Fruit fly (Drosophila melanogaster) S2 (cell line): Measurements from ENCODE around the gene aly.

Experiments used
- CG8478 ChIP-seq: fragments of >200 bp; optimal IDR thresholded peaks from 2 replicates; lab custom pipeline; 2018
- CTCF ChIP-seq, 2 experiments: fragments of >200 bp; optimal IDR thresholded peaks; 2 replicates each; lab custom pipeline; 2018

aly gene

DNA sequence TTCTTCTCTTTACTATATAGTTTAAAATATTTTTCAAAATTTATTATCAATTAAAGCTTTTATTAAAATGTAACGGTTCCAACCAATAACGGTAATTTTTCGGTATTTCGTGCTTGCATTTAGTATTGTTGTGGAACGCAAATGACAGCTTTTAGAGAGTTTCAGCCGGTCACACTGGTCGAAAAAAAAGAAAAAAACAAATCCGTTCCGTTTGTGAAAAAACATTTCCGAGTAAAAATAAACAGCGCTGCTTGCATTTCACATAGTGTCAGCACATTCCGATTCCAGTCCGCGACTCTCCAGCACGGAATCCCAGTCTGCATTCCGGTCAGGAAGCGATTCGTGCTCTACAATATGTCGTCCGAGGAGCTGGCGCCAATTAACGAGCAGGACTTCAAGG lies 23.9 kb upstream of the aly start, which contains the start of gene CG32485:
Gene CG32485 (plus strand): TSS at position 139 of the 400 bp plus-strand sequence.
- TF ChIP-seq CTCF (optimal IDR thresholded peaks at IDR 0.05; lab: Kevin White, UChicago), result no peak
- no peak for TF ChIP-seq CG8478 (lab: Kevin White, UChicago)

DNA sequence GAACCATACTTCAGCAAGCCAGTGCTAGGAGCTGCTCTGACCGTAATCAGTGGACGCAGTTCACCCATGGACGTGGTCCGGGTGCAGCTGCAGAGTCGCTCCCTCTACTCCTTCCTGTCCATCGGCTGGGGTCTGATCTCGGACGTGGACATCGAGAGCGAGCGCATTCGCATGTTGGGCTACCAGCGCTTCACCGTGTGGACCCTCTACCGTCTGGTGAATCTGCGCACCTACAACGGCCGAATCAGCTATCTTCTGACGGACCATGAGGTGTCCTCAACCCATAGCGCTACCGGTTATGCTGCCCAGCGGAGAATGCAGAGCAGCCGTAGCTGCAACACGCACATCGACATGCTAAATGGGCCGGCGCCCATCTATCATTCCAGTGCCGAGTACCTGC lies 22.3 kb upstream of the aly start:
- TF ChIP-seq CTCF (optimal IDR thresholded peaks at IDR 0.05; lab: Kevin White, UChicago) (no peak), CG8478 (lab: Kevin White, UChicago) (no peak)

DNA sequence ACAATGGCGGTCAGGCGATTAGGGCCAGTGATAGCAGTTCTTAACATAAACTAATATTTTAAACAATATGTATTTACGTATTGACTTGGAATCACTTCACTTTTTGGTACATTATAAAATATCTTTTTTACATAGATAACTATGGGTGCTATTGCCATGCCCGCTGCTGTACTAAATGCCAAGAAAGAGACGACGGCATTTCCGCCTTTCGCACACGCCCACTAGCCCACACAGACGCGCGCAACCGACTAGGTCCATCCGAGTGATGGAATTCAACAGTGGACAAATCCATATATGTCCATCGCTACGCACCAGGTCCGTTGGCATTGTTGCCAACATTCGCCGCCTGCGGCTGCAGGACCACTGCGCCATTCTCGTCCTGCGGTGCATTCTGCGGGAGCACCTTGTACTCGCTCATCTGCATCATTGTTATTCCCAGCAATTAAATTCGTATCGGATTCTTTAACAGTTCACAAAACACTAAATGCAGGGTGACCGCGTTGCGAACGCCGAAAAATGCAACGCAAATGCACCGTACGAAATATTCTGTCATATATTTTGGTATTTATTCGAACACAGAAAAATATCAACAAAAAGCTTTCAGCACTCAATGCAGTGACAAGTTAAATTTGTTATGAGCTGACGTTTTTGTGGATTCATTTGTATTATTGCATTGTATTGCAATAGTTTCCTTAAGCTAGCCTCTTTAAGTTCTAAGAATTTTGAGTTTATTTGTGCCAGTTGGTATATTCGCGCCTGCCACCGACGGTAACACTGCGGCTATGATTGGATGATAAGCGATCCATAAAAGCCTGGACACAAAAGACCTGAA lies 20.2 kb upstream of the aly start, which contains the start of the genes scramb2 and Sk2:
Gene scramb2 (minus strand): TSS at position 488 of the 832 bp plus-strand sequence.
Gene Sk2 (plus strand): TSS at position 763 of the 832 bp plus-strand sequence.
- TF ChIP-seq CG8478 (lab: Kevin White, UChicago) (no peak), CTCF (optimal IDR thresholded peaks at IDR 0.05; lab: Kevin White, UChicago) (no peak)

dm6 chr3L:3045256-3045743 lies 19.0 kb upstream of the aly start:
- no peak for TF ChIP-seq CTCF (optimal IDR thresholded peaks at IDR 0.05; lab: Kevin White, UChicago)
- TF ChIP-seq CG8478 (lab: Kevin White, UChicago), result no peak

DNA sequence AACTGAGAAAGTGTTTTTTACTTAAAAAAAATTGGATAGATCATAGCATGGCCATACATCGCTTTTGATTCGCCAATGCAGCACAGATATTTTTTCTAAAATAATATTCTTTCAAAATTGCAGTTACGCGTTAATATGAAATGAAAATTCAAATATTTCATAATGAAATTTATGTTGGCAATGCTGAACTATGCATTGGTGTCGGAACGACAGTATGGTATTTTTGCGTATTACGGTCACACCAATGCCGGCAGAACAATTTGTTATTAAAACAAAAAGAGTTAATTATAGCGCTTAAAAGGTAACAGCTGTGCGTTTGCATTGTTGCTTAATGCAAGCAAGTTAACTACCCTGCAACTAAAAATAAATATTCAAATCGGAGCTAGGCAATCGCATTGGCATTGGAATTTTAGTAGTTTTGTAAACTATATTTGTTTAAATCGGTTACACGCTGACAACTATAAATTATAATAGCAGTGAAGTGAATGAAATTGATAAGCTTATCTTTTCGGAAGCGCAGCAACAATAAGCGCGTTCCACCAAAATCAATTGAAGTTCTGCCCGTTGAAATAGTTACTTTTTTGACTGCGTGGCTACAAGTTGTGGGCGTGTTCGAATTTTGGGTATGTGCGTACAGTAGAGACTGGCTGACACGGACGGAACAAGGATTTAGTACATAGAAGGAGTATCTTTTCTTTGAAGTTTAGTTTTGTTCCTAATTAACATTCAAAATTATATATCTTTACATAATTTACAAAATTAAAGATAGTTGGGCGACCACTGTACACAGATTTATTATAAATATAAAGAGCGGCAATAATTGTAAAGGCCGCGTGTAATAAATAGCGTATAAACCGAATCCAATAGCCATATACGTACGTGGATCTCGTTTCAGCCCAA lies 16.1 kb upstream of the aly start, which contains the start of gene Prx4:
Gene Prx4 (plus strand): TSS at position 210 of the 900 bp plus-strand sequence.
- no peak for TF ChIP-seq CTCF (optimal IDR thresholded peaks at IDR 0.05; lab: Kevin White, UChicago)
- TF ChIP-seq CG8478 (lab: Kevin White, UChicago), result no peak

DNA sequence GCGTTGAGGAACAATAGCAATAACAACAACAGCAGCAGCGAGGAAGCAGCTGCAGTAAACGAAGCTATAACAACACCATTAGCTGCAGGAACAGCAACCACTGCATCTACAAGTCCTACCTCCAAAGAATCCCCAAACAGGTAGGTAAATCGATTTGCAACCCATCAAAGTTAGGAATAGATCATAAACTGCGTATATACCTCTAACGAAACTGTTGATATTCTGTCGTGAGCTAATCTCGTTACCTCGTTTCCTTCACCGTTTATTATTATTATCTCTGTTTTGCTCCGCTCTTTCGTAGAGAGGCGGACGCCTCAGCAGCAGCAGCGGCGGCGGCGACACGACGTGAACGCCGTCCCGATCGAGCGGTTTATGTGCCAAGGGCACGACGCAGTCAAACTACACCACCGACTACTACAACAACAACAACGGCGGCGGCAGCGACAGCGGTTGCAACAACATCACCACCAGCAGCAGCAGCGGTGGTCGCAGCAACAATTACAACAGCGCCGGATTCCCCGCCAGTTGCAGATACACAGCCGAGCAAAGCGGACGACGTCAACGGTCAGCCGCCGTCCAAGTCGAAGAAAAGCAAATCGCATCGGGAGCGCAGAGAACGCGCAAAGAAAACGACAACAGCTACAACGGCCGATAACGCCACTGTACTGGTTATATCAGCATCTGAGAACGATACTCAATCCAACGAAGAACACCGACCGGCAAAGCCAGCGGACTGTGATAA lies 11.7 kb upstream of the aly start:
- no peak for TF ChIP-seq CG8478 (lab: Kevin White, UChicago)
- TF ChIP-seq CTCF (optimal IDR thresholded peaks at IDR 0.05; lab: Kevin White, UChicago), result no peak

- TF ChIP-seq CG8478 (lab: Kevin White, UChicago), result no peak
- no peak for TF ChIP-seq CTCF (optimal IDR thresholded peaks at IDR 0.05; lab: Kevin White, UChicago)
These were observed 10.7 kb upstream of the aly start for dm6 chr3L:3036951-3037586.

DNA sequence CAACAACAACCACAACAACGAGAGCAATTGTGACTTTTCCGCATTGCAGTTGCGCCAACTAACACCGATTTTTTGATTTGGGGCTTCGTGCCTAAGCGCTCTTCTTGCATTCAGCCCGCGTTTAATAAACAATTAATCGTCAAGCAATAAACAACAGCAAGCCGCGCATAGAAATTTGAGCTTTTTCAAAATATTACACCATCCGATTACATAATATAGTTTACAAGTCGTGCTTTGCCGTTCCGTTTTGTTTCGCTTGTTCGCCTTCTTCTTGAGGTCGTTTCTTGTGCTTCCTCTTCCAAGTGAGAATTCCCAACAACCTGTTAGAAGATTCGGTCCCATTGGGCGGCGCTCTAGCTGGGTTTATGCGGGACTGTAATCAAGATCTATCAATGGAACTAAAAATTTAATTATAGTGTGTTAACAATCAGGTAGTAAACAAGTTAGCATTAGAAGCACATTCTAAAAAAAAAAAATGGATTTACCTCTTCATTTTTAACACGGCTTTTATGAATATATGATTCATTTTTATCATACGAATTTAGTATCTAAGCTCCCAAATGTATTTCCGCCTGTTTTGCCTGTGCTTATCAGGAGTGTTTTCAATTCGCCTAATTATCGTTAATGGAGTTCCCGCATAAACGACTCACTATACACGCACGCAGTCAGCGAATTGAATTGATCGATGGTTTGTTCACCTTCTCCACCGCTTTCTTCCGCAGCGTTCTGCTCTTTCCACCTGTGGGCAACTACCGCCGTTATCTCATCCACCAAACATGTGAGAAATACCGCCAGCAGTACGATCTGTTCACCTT lies 9.7 kb upstream of the aly start:
- TF ChIP-seq CG8478 (lab: Kevin White, UChicago) (no peak), CTCF (optimal IDR thresholded peaks at IDR 0.05; lab: Kevin White, UChicago) (no peak)

DNA sequence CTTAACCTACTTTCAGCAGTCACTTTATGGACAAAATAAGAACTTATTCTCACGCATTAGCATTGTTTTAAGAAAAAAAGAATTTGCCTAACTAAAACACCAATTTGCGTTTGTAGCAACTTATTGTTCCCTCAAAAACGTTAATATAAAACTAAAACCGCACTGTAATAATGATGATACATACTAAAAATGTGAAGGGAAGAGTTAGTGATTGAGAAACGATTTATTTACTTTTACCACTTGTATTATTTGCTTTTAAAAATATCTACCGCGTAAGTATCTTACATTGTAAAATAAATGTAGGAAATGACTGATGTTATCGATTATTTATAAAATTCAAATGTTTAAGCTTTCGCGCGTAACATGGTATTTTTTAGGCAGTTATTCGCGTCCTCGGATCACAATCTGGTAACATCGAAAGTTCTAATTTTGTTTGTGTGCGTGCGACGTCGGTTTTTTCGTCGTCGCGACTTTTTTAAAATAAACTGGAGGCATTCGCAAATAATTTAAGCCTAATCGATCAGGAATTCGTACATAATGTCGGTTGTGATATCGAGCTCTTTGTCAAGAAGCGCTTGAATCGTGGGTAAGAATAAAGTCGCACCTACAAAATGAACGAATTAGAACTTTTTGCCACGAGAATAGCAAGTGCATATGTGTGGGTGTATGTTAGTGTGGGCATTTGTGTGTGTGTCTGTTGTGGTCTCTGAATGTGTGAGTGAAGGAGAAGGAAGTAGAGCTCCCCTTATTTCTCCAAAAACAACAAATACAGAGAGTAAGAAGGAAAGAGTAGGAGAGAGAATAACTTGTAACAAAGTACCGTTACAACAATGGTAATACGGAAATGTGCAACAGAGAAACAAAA lies 8.7 kb upstream of the aly start, which contains the start of gene CG2162:
Gene CG2162 (plus strand): TSS at position 418 of the 865 bp plus-strand sequence.
- TF ChIP-seq CG8478 (lab: Kevin White, UChicago) (no peak), CTCF (optimal IDR thresholded peaks at IDR 0.05; lab: Kevin White, UChicago) (no peak)

dm6 chr3L:3017156-3017555 lies 9.2 kb downstream of the aly start, which contains the start of gene CG32487:
Gene CG32487 (minus strand): TSS chr3L:3017256.
- TF ChIP-seq CTCF (optimal IDR thresholded peaks at IDR 0.05; lab: Kevin White, UChicago) (no peak), CG8478 (lab: Kevin White, UChicago) (no peak)

dm6 chr3L:3015969-3016368 lies 10.4 kb downstream of the aly start, which contains the start of gene CG32488:
Gene CG32488 (minus strand): TSS chr3L:3016069.
- TF ChIP-seq CG8478 (lab: Kevin White, UChicago) (no peak), CTCF (optimal IDR thresholded peaks at IDR 0.05; lab: Kevin White, UChicago) (no peak)
